Worm (Caenorhabditis elegans) whole organism, L1 larva: ENCODE data around the gene vamp-7.

ENCODE experiments used
- ama-1 ChIP-seq: fragments of 150-350 bp; optimal IDR thresholded peaks from 2 replicates; lab custom pipeline; 2014
- lin-39 ChIP-seq: fragments of 150-350 bp; optimal IDR thresholded peaks from 2 replicates; lab custom pipeline; 2014; ENCODE audit warnings: missing biosample characterization, missing genetic modification reagents, missing genetic modification characterization

ce11 chrIV:2603556-2604021 lies 4.3 kb upstream of the vamp-7 start:
- TF ChIP-seq ama-1 (lab: Kevin White, UChicago): peak; percentile 54
- TF ChIP-seq lin-39 (tag; lab: Kevin White, UChicago): no peak
